Worm (Caenorhabditis elegans): ENCODE data around the gene nep-25.

- TF ChIP-seq W03F9.2 (tag; optimal IDR thresholded peaks at IDR 0.05) (no peak), him-1 (tag; optimal IDR thresholded peaks at IDR 0.05) (no peak), dao-5 (tag; optimal IDR thresholded peaks at IDR 0.05) (no peak)
Observed at ce11 chrII:5805303-5805702, 36.7 kb upstream of the nep-25 start, which contains the start of gene K05F1.10.

All from whole organism, L4/young adult.